Worm (Caenorhabditis elegans) whole organism, L2 larva: Measurements from ENCODE around the gene enu-3.6.
A peak's percentile ranks its signal among the peaks of the same experiment; 100 is the strongest.

Experiments used
- C34F6.9 ChIP-seq: fragments of 150-350 bp; optimal IDR thresholded peaks from 2 replicates; lab custom pipeline; 2014; ENCODE audit warnings: missing biosample characterization, missing genetic modification characterization
- F13H6.1 ChIP-seq: sonication (generic microtip); optimal IDR thresholded peaks from 2 replicates; lab custom pipeline; 2016; ENCODE audit warnings: missing genetic modification characterization, missing compliant biosample characterization
- Y55F3AM.14 ChIP-seq: fragments of 200-800 bp; sonication (Bioruptor generic); optimal IDR thresholded peaks from 2 replicates; lab custom pipeline; 2018; ENCODE audit warnings: mild to moderate bottlenecking, missing genetic modification characterization, missing compliant biosample characterization
- ZK546.5 ChIP-seq: sonication (generic microtip); optimal IDR thresholded peaks from 2 replicates; lab custom pipeline; 2017; ENCODE audit warnings: missing biosample characterization, missing genetic modification characterization
- alr-1 ChIP-seq: fragments of 150-350 bp; optimal IDR thresholded peaks from 2 replicates; lab custom pipeline; 2014; ENCODE audit warnings: missing biosample characterization, missing genetic modification characterization
- aly-2 ChIP-seq: fragments of 150-350 bp; optimal IDR thresholded peaks from 2 replicates; lab custom pipeline; 2014; ENCODE audit warnings: missing biosample characterization, missing genetic modification characterization
- ama-1 ChIP-seq: fragments of 150-350 bp; optimal IDR thresholded peaks from 2 replicates; lab custom pipeline; 2018; ENCODE audit warnings: inconsistent platforms
- blmp-1 ChIP-seq: sonication (generic microtip); optimal IDR thresholded peaks from 2 replicates; lab custom pipeline; 2017; ENCODE audit warnings: missing genetic modification characterization, mild to moderate bottlenecking, missing compliant biosample characterization, antibody characterized with exemption, moderate library complexity; ENCODE audit not compliant: insufficient read depth
- ceh-16 ChIP-seq: fragments of 150-350 bp; optimal IDR thresholded peaks from 2 replicates; lab custom pipeline; 2014; ENCODE audit warnings: missing biosample characterization, missing genetic modification characterization
- ceh-82 ChIP-seq: fragments of 150-350 bp; optimal IDR thresholded peaks from 2 replicates; lab custom pipeline; 2014; ENCODE audit warnings: missing biosample characterization, missing genetic modification characterization
- crh-2 ChIP-seq: sonication (generic microtip); optimal IDR thresholded peaks from 2 replicates; lab custom pipeline; 2017; ENCODE audit warnings: missing biosample characterization, missing genetic modification characterization
- dmd-4 ChIP-seq: sonication (generic microtip); optimal IDR thresholded peaks from 2 replicates; lab custom pipeline; 2017; ENCODE audit warnings: missing biosample characterization, missing genetic modification characterization
- egl-27 ChIP-seq: sonication (generic microtip); optimal IDR thresholded peaks from 3 replicates; lab custom pipeline; 2017; ENCODE audit warnings: missing biosample characterization, missing genetic modification reagents, missing genetic modification characterization
- elt-1 ChIP-seq: fragments of 150-350 bp; optimal IDR thresholded peaks from 2 replicates; lab custom pipeline; 2014; ENCODE audit warnings: missing biosample characterization, missing genetic modification characterization
- elt-3 ChIP-seq: sonication (generic microtip); optimal IDR thresholded peaks from 2 replicates; lab custom pipeline; 2017; ENCODE audit warnings: missing biosample characterization, missing genetic modification characterization
- fos-1 ChIP-seq: fragments of 150-350 bp; optimal IDR thresholded peaks from 2 replicates; lab custom pipeline; 2014; ENCODE audit warnings: missing biosample characterization, missing genetic modification characterization
- gmeb-1 ChIP-seq: fragments of 150-350 bp; optimal IDR thresholded peaks from 2 replicates; lab custom pipeline; 2014; ENCODE audit warnings: missing biosample characterization, missing genetic modification characterization
- lin-11 ChIP-seq: fragments of 150-350 bp; sonication (generic microtip); optimal IDR thresholded peaks from 2 replicates; lab custom pipeline; 2014; ENCODE audit warnings: missing biosample characterization, missing genetic modification characterization, inconsistent platforms, mixed read lengths
- lin-13 ChIP-seq: fragments of 150-350 bp; optimal IDR thresholded peaks from 2 replicates; lab custom pipeline; 2014; ENCODE audit warnings: missing biosample characterization, missing genetic modification reagents, missing genetic modification characterization
- lin-39 ChIP-seq: fragments of 150-350 bp; optimal IDR thresholded peaks from 2 replicates; lab custom pipeline; 2014; ENCODE audit warnings: missing biosample characterization, missing genetic modification reagents, missing genetic modification characterization
- lsy-2 ChIP-seq, 2 experiments: fragments of 150-350 bp in 1 of 2; sonication (generic microtip) in 1 of 2; optimal IDR thresholded peaks; 2 replicates each; lab custom pipeline; 2014 to 2017; ENCODE audit warnings: missing biosample characterization in 2 of 2, missing genetic modification characterization in 2 of 2
- mab-5 ChIP-seq: fragments of 150-350 bp; optimal IDR thresholded peaks from 2 replicates; lab custom pipeline; 2014; ENCODE audit warnings: missing biosample characterization, missing genetic modification characterization
- mbf-1 ChIP-seq: sonication (generic microtip); optimal IDR thresholded peaks from 2 replicates; lab custom pipeline; 2017; ENCODE audit warnings: missing biosample characterization, missing genetic modification characterization
- mdl-1 ChIP-seq, 2 experiments: fragments of 150-350 bp in 1 of 2; sonication (generic microtip) in 1 of 2; optimal IDR thresholded peaks; 2 replicates each; lab custom pipeline; 2017; ENCODE audit warnings: missing biosample characterization in 2 of 2, missing genetic modification characterization in 2 of 2
- nhr-10 ChIP-seq: sonication (generic microtip); optimal IDR thresholded peaks from 2 replicates; lab custom pipeline; 2017; ENCODE audit warnings: missing biosample characterization, missing genetic modification characterization
- nhr-11 ChIP-seq: fragments of 150-350 bp; optimal IDR thresholded peaks from 2 replicates; lab custom pipeline; 2014; ENCODE audit warnings: missing biosample characterization, missing genetic modification characterization
- nhr-12 ChIP-seq: fragments of 150-350 bp; optimal IDR thresholded peaks from 2 replicates; lab custom pipeline; 2014; ENCODE audit warnings: missing biosample characterization, missing genetic modification characterization
- nhr-129 ChIP-seq: fragments of 150-350 bp; optimal IDR thresholded peaks from 2 replicates; lab custom pipeline; 2014; ENCODE audit warnings: missing biosample characterization, missing genetic modification characterization
- nhr-21 ChIP-seq: fragments of 150-350 bp; optimal IDR thresholded peaks from 2 replicates; lab custom pipeline; 2014; ENCODE audit warnings: missing biosample characterization, missing genetic modification characterization
- nhr-237 ChIP-seq: fragments of 150-350 bp; optimal IDR thresholded peaks from 2 replicates; lab custom pipeline; 2014; ENCODE audit warnings: missing biosample characterization, missing genetic modification characterization
- nhr-25 ChIP-seq: fragments of 150-350 bp; sonication (generic microtip); optimal IDR thresholded peaks from 3 replicates; lab custom pipeline; 2014; ENCODE audit warnings: missing biosample characterization, missing genetic modification characterization
- nhr-6 ChIP-seq: fragments of 150-350 bp; optimal IDR thresholded peaks from 2 replicates; lab custom pipeline; 2014; ENCODE audit warnings: missing biosample characterization, missing genetic modification characterization
- nhr-77 ChIP-seq: fragments of 150-350 bp; optimal IDR thresholded peaks from 2 replicates; lab custom pipeline; 2014; ENCODE audit warnings: missing biosample characterization, missing genetic modification characterization
- sem-4 ChIP-seq: fragments of 150-350 bp; optimal IDR thresholded peaks from 2 replicates; lab custom pipeline; 2014; ENCODE audit warnings: missing biosample characterization, missing genetic modification reagents, missing genetic modification characterization
- skn-1 ChIP-seq: sonication (generic microtip); optimal IDR thresholded peaks from 2 replicates; lab custom pipeline; 2017; ENCODE audit warnings: missing biosample characterization, missing genetic modification characterization
- sma-3 ChIP-seq: sonication (generic microtip); optimal IDR thresholded peaks from 2 replicates; lab custom pipeline; 2016; ENCODE audit warnings: missing genetic modification reagents, missing genetic modification characterization, missing compliant biosample characterization
- sma-9 ChIP-seq, 2 experiments: fragments of 150-350 bp in 1 of 2; sonication (generic microtip) in 1 of 2; optimal IDR thresholded peaks; 2 replicates each; lab custom pipeline; 2014 to 2016; ENCODE audit warnings: missing genetic modification characterization in 2 of 2, mild to moderate bottlenecking in 1 of 2, missing biosample characterization in 1 of 2, missing compliant biosample characterization in 1 of 2, missing genetic modification reagents in 1 of 2, moderate library complexity in 1 of 2
- snpc-4 ChIP-seq: fragments of 150-350 bp; optimal IDR thresholded peaks from 2 replicates; lab custom pipeline; 2014; ENCODE audit warnings: missing biosample characterization, missing genetic modification characterization
- unc-39 ChIP-seq: fragments of 150-350 bp; optimal IDR thresholded peaks from 2 replicates; lab custom pipeline; 2014; ENCODE audit warnings: missing biosample characterization, missing genetic modification characterization
- unc-55 ChIP-seq: fragments of 150-350 bp; sonication (generic microtip); optimal IDR thresholded peaks from 3 replicates; lab custom pipeline; 2014; ENCODE audit warnings: missing biosample characterization, missing genetic modification reagents, missing genetic modification characterization
- unc-62 ChIP-seq: fragments of 150-350 bp; optimal IDR thresholded peaks from 2 replicates; lab custom pipeline; 2014; ENCODE audit warnings: missing biosample characterization, missing genetic modification reagents, missing genetic modification characterization
- zag-1 ChIP-seq: fragments of 150-350 bp; optimal IDR thresholded peaks from 2 replicates; lab custom pipeline; 2014; ENCODE audit warnings: missing biosample characterization, missing genetic modification characterization
- ztf-1 ChIP-seq: fragments of 200-800 bp; sonication (Bioruptor generic); conservative IDR thresholded peaks from 2 replicates; pipeline ENCODE4 v1.3.6; 2022; ENCODE audit warnings: missing genetic modification characterization, missing compliant biosample characterization
- ztf-4 ChIP-seq: fragments of 150-350 bp; optimal IDR thresholded peaks from 2 replicates; lab custom pipeline; 2014; ENCODE audit warnings: missing biosample characterization, missing genetic modification characterization

Gene enu-3.6

DNA sequence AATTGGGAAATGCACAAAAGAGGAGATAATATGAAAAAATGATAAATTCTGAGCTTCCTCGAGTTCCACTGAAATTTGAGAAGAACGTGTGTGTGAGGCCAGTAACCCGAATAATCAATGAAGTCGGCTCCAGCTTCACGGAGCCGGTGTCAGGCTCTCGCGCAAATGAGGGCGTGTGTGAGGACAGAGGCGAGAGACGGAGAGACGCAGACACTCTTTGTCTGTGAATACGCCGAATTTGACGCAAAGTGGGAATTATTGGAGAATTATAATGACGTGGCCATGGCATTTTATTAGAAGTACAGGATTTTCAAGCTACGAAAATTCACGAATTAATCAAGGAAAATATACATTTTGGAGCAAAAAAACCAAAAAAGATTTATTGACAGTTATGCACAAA lies 10.3 kb upstream of the enu-3.6 start (continued):
- TF ChIP-seq lin-13 (GFP tag; lab: Kevin White, UChicago) (peak; percentile 9), ama-1 (lab: Kevin White, UChicago) (peak; percentile 54), lin-11 (tag; lab: Kevin White, UChicago) (no peak), dmd-4 (tag; lab: Kevin White, UChicago) (no peak), blmp-1 (tag; lab: Kevin White, UChicago) (no peak), unc-62 (GFP tag; lab: Kevin White, UChicago) (no peak), lsy-2 (tag; optimal IDR thresholded peaks at IDR 0.05; lab: Kevin White, UChicago) (peak; percentile 37 to 64), nhr-129 (tag; lab: Kevin White, UChicago) (peak; percentile 38), nhr-21 (tag; lab: Kevin White, UChicago) (no peak), unc-55 (GFP tag; lab: Kevin White, UChicago) (peak; percentile 64), nhr-25 (tag; lab: Kevin White, UChicago) (peak; percentile 6), unc-39 (tag; lab: Kevin White, UChicago) (no peak), zag-1 (tag; lab: Kevin White, UChicago) (no peak), F13H6.1 (tag; lab: Kevin White, UChicago) (peak; percentile 50), egl-27 (tag; lab: Kevin White, UChicago) (peak; percentile 3), Y55F3AM.14 (GFP tag; lab: Kevin White, UChicago) (peak; percentile 8), ceh-82 (tag; lab: Kevin White, UChicago) (no peak), sma-3 (GFP tag; lab: Kevin White, UChicago) (no peak), sma-9 (GFP tag; optimal IDR thresholded peaks at IDR 0.05; lab: Kevin White, UChicago) (peak; percentile 20), sma-9 (tag; optimal IDR thresholded peaks at IDR 0.05; lab: Kevin White, UChicago) (no peak), mab-5 (tag; lab: Kevin White, UChicago) (no peak), lin-39 (tag; lab: Kevin White, UChicago) (no peak), nhr-6 (no peak), mdl-1 (tag; optimal IDR thresholded peaks at IDR 0.05; lab: Kevin White, UChicago) (peak in 1 of 2 experiments; percentile 0), ceh-16 (tag; lab: Kevin White, UChicago) (no peak)

DNA sequence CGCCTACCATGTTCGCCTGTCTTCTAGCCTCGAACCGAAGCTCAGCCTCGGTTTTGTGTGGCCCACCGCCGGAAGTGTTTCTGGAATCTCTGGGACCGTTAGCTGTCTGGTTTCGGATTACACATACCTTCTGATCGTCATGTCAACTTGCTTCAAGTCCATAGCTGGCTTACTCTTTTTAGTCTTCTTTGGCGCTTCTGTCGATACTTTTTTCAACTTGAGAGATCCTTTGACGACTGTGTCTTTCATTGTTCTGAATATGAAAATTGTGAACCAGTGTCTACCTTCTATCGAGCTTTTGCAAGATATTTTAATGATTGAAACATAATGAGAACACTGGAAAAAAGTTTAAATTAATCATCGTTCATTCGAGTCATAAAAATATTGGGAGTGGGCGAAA lies 9.7 kb upstream of the enu-3.6 start, which contains the start of gene K01G5.8:
Gene K01G5.8 (minus strand): TSS at position 255 of the 400 bp plus-strand sequence.
- no peak for TF ChIP-seq gmeb-1 (tag; lab: Kevin White, UChicago)
- no peak for TF ChIP-seq ama-1 (lab: Kevin White, UChicago)
- TF ChIP-seq skn-1 (tag; lab: Kevin White, UChicago), result no peak
- no peak for TF ChIP-seq lsy-2 (tag; optimal IDR thresholded peaks at IDR 0.05; lab: Kevin White, UChicago)
- no peak for TF ChIP-seq unc-55 (GFP tag; lab: Kevin White, UChicago)
- no peak for TF ChIP-seq C34F6.9 (tag; lab: Kevin White, UChicago)
- TF ChIP-seq lin-39 (tag; lab: Kevin White, UChicago), result no peak
- TF ChIP-seq nhr-237 (tag; lab: Kevin White, UChicago), result no peak
- TF ChIP-seq lin-11 (tag; lab: Kevin White, UChicago), result no peak
- TF ChIP-seq alr-1 (tag; lab: Kevin White, UChicago), result no peak
- no peak for TF ChIP-seq F13H6.1 (tag; lab: Kevin White, UChicago)
- TF ChIP-seq nhr-11 (tag; lab: Kevin White, UChicago), result no peak
- TF ChIP-seq sma-9 (GFP tag; optimal IDR thresholded peaks at IDR 0.05; lab: Kevin White, UChicago), result no peak
- no peak for TF ChIP-seq sma-9 (tag; optimal IDR thresholded peaks at IDR 0.05; lab: Kevin White, UChicago)
- TF ChIP-seq mab-5 (tag; lab: Kevin White, UChicago), result no peak
- no peak for TF ChIP-seq nhr-10 (tag; lab: Kevin White, UChicago)

DNA sequence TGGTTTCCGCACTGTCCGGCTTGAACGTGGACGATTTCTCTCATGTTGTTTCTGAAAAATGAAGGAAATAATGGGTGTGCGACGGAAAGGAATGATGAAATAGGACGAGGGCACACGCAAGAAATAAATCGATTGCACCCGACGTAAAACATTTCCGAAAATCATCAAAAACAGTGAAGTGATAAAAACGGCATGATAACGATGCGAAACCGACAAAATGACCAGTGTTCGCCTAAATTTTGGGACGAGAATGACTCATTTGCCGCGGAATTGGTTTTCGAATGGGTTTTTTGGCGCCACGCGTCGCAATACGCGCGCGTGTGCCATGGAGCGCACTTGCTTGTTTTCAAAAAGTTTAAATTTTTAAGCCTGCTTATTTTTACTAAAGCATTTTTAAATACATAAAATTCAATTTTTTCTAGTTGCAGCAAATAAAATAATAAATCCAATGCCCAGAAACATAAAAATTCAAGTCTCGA lies 7.8 kb upstream of the enu-3.6 start, which contains the start of the genes tbb-1 and rib-2:
Gene tbb-1 (minus strand): TSS at position 51 of the 479 bp plus-strand sequence.
Gene rib-2 (plus strand): TSS at position 429 of the 479 bp plus-strand sequence.
- TF ChIP-seq nhr-77 (no peak), mdl-1 (tag; optimal IDR thresholded peaks at IDR 0.05; lab: Kevin White, UChicago) (peak in 1 of 2 experiments; percentile 72), elt-3 (tag; lab: Kevin White, UChicago) (no peak), aly-2 (tag; lab: Kevin White, UChicago) (no peak), blmp-1 (tag; lab: Kevin White, UChicago) (peak; percentile 45), lin-13 (GFP tag; lab: Kevin White, UChicago) (peak; percentile 80), unc-39 (tag; lab: Kevin White, UChicago) (no peak), ztf-1 (GFP tag; lab: Robert Waterston, UW) (no peak), Y55F3AM.14 (GFP tag; lab: Kevin White, UChicago) (no peak), lin-39 (tag; lab: Kevin White, UChicago) (no peak), lsy-2 (tag; optimal IDR thresholded peaks at IDR 0.05; lab: Kevin White, UChicago) (peak in 1 of 2 experiments; percentile 82), ztf-4 (no peak), snpc-4 (tag; lab: Kevin White, UChicago) (peak; percentile 20), unc-62 (GFP tag; lab: Kevin White, UChicago) (no peak), gmeb-1 (tag; lab: Kevin White, UChicago) (peak; percentile 82), unc-55 (GFP tag; lab: Kevin White, UChicago) (peak; percentile 83), sma-3 (GFP tag; lab: Kevin White, UChicago) (peak; percentile 90), mbf-1 (tag; lab: Kevin White, UChicago) (no peak), nhr-237 (tag; lab: Kevin White, UChicago) (no peak), elt-1 (tag; lab: Kevin White, UChicago) (no peak), crh-2 (tag; lab: Kevin White, UChicago) (peak; percentile 97), ama-1 (lab: Kevin White, UChicago) (peak; percentile 76), ceh-82 (tag; lab: Kevin White, UChicago) (no peak), nhr-25 (tag; lab: Kevin White, UChicago) (peak; percentile 66), sma-9 (GFP tag; optimal IDR thresholded peaks at IDR 0.05; lab: Kevin White, UChicago) (peak; percentile 65), sma-9 (tag; optimal IDR thresholded peaks at IDR 0.05; lab: Kevin White, UChicago) (no peak), nhr-21 (tag; lab: Kevin White, UChicago) (peak; percentile 48), alr-1 (tag; lab: Kevin White, UChicago) (no peak), sem-4 (peak; percentile 54), fos-1 (peak; percentile 100), ZK546.5 (tag; lab: Kevin White, UChicago) (no peak), nhr-11 (tag; lab: Kevin White, UChicago) (no peak), nhr-12 (no peak)
